Worm (Caenorhabditis elegans) whole organism, late embryonic: ENCODE results near the gene flp-27.

ENCODE experiments used
- C38D4.7 ChIP-seq: fragments of 200-800 bp; sonication (Bioruptor generic); optimal IDR thresholded peaks from 2 replicates; lab custom pipeline; 2018; ENCODE audit warnings: mild to moderate bottlenecking, missing genetic modification characterization, moderate library complexity, missing compliant biosample characterization
- F13H6.1 ChIP-seq: sonication (generic microtip); optimal IDR thresholded peaks from 2 replicates; lab custom pipeline; 2016; ENCODE audit warnings: missing genetic modification characterization, missing compliant biosample characterization
- T23F11.4 ChIP-seq: fragments of 200-800 bp; sonication (Bioruptor generic); optimal IDR thresholded peaks from 2 replicates; lab custom pipeline; 2018; ENCODE audit warnings: mild to moderate bottlenecking, missing genetic modification characterization, missing compliant biosample characterization
- ahr-1 ChIP-seq: sonication (generic microtip); optimal IDR thresholded peaks from 2 replicates; lab custom pipeline; 2016; ENCODE audit warnings: missing genetic modification characterization, missing compliant biosample characterization
- ama-1 ChIP-seq: fragments of 150-350 bp; optimal IDR thresholded peaks from 2 replicates; lab custom pipeline; 2014
- ceh-22 ChIP-seq: sonication (generic microtip); optimal IDR thresholded peaks from 2 replicates; lab custom pipeline; 2017; ENCODE audit warnings: missing biosample characterization, missing genetic modification characterization
- ceh-31 ChIP-seq: sonication (generic microtip); optimal IDR thresholded peaks from 2 replicates; lab custom pipeline; 2016; ENCODE audit warnings: missing genetic modification characterization, missing compliant biosample characterization
- ceh-34 ChIP-seq: sonication (generic microtip); optimal IDR thresholded peaks from 2 replicates; lab custom pipeline; 2016; ENCODE audit warnings: mild to moderate bottlenecking, missing genetic modification characterization, missing compliant biosample characterization
- ceh-45 ChIP-seq: fragments of 200-800 bp; sonication (Bioruptor generic); IDR thresholded peaks from 2 replicates; pipeline ENCODE4 v1.3.6; 2022; ENCODE audit warnings: missing genetic modification reagents, missing genetic modification characterization, missing compliant biosample characterization
- ceh-48 ChIP-seq: sonication (generic microtip); optimal IDR thresholded peaks from 2 replicates; lab custom pipeline; 2016; ENCODE audit warnings: missing genetic modification characterization, inconsistent platforms, missing compliant biosample characterization
- ceh-6 ChIP-seq: fragments of 200-800 bp; sonication (Bioruptor generic); optimal IDR thresholded peaks from 2 replicates; lab custom pipeline; 2018; ENCODE audit warnings: mild to moderate bottlenecking, missing genetic modification characterization, missing compliant biosample characterization
- ceh-9 ChIP-seq: sonication (generic microtip); optimal IDR thresholded peaks from 2 replicates; lab custom pipeline; 2016; ENCODE audit warnings: mild to moderate bottlenecking, missing genetic modification characterization, inconsistent platforms, missing compliant biosample characterization
- che-1 ChIP-seq: sonication (generic microtip); optimal IDR thresholded peaks from 2 replicates; lab custom pipeline; 2016; ENCODE audit warnings: mild to moderate bottlenecking, missing genetic modification characterization, missing compliant biosample characterization
- dmd-4 ChIP-seq: sonication (generic microtip); optimal IDR thresholded peaks from 2 replicates; lab custom pipeline; 2016; ENCODE audit warnings: borderline replicate concordance, missing genetic modification characterization, missing compliant biosample characterization
- elt-4 ChIP-seq: sonication (generic microtip); optimal IDR thresholded peaks from 2 replicates; lab custom pipeline; 2016; ENCODE audit warnings: missing genetic modification characterization, missing compliant biosample characterization
- ets-4 ChIP-seq: sonication (generic microtip); optimal IDR thresholded peaks from 2 replicates; lab custom pipeline; 2016; ENCODE audit warnings: missing genetic modification characterization, missing compliant biosample characterization
- eyg-1 ChIP-seq: sonication (generic microtip); optimal IDR thresholded peaks from 2 replicates; lab custom pipeline; 2016; ENCODE audit warnings: missing genotype, missing genetic modification characterization, missing compliant biosample characterization
- fax-1 ChIP-seq: sonication (generic microtip); optimal IDR thresholded peaks from 2 replicates; lab custom pipeline; 2016; ENCODE audit warnings: missing genotype, missing genetic modification characterization, missing compliant biosample characterization
- fkh-10 ChIP-seq: fragments of 150-350 bp; optimal IDR thresholded peaks from 2 replicates; lab custom pipeline; 2014; ENCODE audit warnings: missing biosample characterization, missing genetic modification reagents, missing genetic modification characterization
- fkh-6 ChIP-seq: sonication (generic microtip); optimal IDR thresholded peaks from 2 replicates; lab custom pipeline; 2016; ENCODE audit warnings: missing genetic modification characterization, missing compliant biosample characterization
- gmeb-2 ChIP-seq: sonication (generic microtip); optimal IDR thresholded peaks from 2 replicates; lab custom pipeline; 2016; ENCODE audit warnings: missing genetic modification characterization, inconsistent platforms, missing compliant biosample characterization
- hlh-15 ChIP-seq: sonication (generic microtip); optimal IDR thresholded peaks from 2 replicates; lab custom pipeline; 2016; ENCODE audit warnings: missing genetic modification characterization, missing compliant biosample characterization
- hlh-30 ChIP-seq: sonication (generic microtip); optimal IDR thresholded peaks from 2 replicates; lab custom pipeline; 2017; ENCODE audit warnings: antibody characterized with exemption, missing genetic modification characterization, missing compliant biosample characterization; ENCODE audit not compliant: insufficient read depth
- hlh-6 ChIP-seq: sonication (generic microtip); optimal IDR thresholded peaks from 2 replicates; lab custom pipeline; 2016; ENCODE audit warnings: missing genotype, missing genetic modification characterization, missing compliant biosample characterization
- hlh-8 ChIP-seq: sonication (generic microtip); optimal IDR thresholded peaks from 2 replicates; lab custom pipeline; 2016; ENCODE audit warnings: missing genotype, missing genetic modification characterization, missing compliant biosample characterization
- lin-11 ChIP-seq: fragments of 200-800 bp; sonication (Bioruptor generic); optimal IDR thresholded peaks from 2 replicates; lab custom pipeline; 2018; ENCODE audit warnings: mild to moderate bottlenecking, missing genetic modification characterization, missing compliant biosample characterization
- madf-2 ChIP-seq: sonication (generic microtip); optimal IDR thresholded peaks from 2 replicates; lab custom pipeline; 2017; ENCODE audit warnings: missing genetic modification characterization, missing compliant biosample characterization
- mec-3 ChIP-seq: sonication (generic microtip); optimal IDR thresholded peaks from 2 replicates; lab custom pipeline; 2016; ENCODE audit warnings: borderline replicate concordance, missing genetic modification characterization, missing compliant biosample characterization
- nfya-1 ChIP-seq: sonication (generic microtip); optimal IDR thresholded peaks from 2 replicates; lab custom pipeline; 2017; ENCODE audit warnings: missing genetic modification characterization, mild to moderate bottlenecking, missing compliant biosample characterization, antibody characterized with exemption, moderate library complexity
- nhr-232 ChIP-seq: sonication (generic microtip); optimal IDR thresholded peaks from 2 replicates; lab custom pipeline; 2016; ENCODE audit warnings: missing genetic modification characterization, missing compliant biosample characterization
- npax-4 ChIP-seq: sonication (generic microtip); optimal IDR thresholded peaks from 2 replicates; lab custom pipeline; 2016; ENCODE audit warnings: missing genetic modification characterization, missing compliant biosample characterization
- odd-2 ChIP-seq: sonication (generic microtip); optimal IDR thresholded peaks from 2 replicates; lab custom pipeline; 2017; ENCODE audit warnings: antibody characterized with exemption, mild to moderate bottlenecking, missing genetic modification characterization, missing compliant biosample characterization
- pat-9 ChIP-seq: fragments of 200-800 bp; sonication (Bioruptor generic); optimal IDR thresholded peaks from 2 replicates; lab custom pipeline; 2018; ENCODE audit warnings: mild to moderate bottlenecking, missing genetic modification characterization, moderate library complexity, missing compliant biosample characterization
- pax-1 ChIP-seq: fragments of 150-350 bp; optimal IDR thresholded peaks from 2 replicates; lab custom pipeline; 2014; ENCODE audit warnings: missing biosample characterization, missing genetic modification characterization
- pha-2 ChIP-seq: sonication (generic microtip); optimal IDR thresholded peaks from 2 replicates; lab custom pipeline; 2017; ENCODE audit warnings: mild to moderate bottlenecking, missing genetic modification characterization, missing compliant biosample characterization
- pqm-1 ChIP-seq: sonication (generic microtip); optimal IDR thresholded peaks from 2 replicates; lab custom pipeline; 2016; ENCODE audit warnings: missing genetic modification characterization, missing compliant biosample characterization
- pros-1 ChIP-seq: fragments of 150-350 bp; optimal IDR thresholded peaks from 2 replicates; lab custom pipeline; 2014; ENCODE audit warnings: missing biosample characterization, missing genetic modification reagents, missing genetic modification characterization
- rnt-1 ChIP-seq: sonication (generic microtip); optimal IDR thresholded peaks from 2 replicates; lab custom pipeline; 2016; ENCODE audit warnings: missing genetic modification characterization, missing compliant biosample characterization
- sox-2 ChIP-seq: fragments of 200-800 bp; sonication (Bioruptor generic); IDR thresholded peaks from 2 replicates; pipeline ENCODE4 v1.3.6; 2022; ENCODE audit warnings: missing genetic modification reagents, missing genetic modification characterization, missing compliant biosample characterization
- sox-4 ChIP-seq: sonication (generic microtip); optimal IDR thresholded peaks from 2 replicates; lab custom pipeline; 2017; ENCODE audit warnings: mild to moderate bottlenecking, missing genetic modification characterization, inconsistent platforms, missing compliant biosample characterization
- tbx-2 ChIP-seq: sonication (generic microtip); optimal IDR thresholded peaks from 2 replicates; lab custom pipeline; 2016; ENCODE audit warnings: missing genetic modification characterization, missing compliant biosample characterization
- tbx-7 ChIP-seq: sonication (generic microtip); optimal IDR thresholded peaks from 2 replicates; lab custom pipeline; 2016; ENCODE audit warnings: missing genotype, missing genetic modification characterization, missing compliant biosample characterization
- ttx-3 ChIP-seq: sonication (generic microtip); optimal IDR thresholded peaks from 2 replicates; lab custom pipeline; 2016; ENCODE audit warnings: missing genetic modification reagents, missing genetic modification characterization, missing compliant biosample characterization
- unc-42 ChIP-seq: sonication (generic microtip); optimal IDR thresholded peaks from 2 replicates; lab custom pipeline; 2016; ENCODE audit warnings: missing genotype, missing genetic modification characterization, missing compliant biosample characterization
- unc-86 ChIP-seq: sonication (generic microtip); optimal IDR thresholded peaks from 2 replicates; lab custom pipeline; 2016; ENCODE audit warnings: missing genetic modification characterization, missing compliant biosample characterization
- zip-5 ChIP-seq: sonication (generic microtip); optimal IDR thresholded peaks from 2 replicates; lab custom pipeline; 2016; ENCODE audit warnings: missing genetic modification characterization, missing compliant biosample characterization

The flp-27 gene

DNA sequence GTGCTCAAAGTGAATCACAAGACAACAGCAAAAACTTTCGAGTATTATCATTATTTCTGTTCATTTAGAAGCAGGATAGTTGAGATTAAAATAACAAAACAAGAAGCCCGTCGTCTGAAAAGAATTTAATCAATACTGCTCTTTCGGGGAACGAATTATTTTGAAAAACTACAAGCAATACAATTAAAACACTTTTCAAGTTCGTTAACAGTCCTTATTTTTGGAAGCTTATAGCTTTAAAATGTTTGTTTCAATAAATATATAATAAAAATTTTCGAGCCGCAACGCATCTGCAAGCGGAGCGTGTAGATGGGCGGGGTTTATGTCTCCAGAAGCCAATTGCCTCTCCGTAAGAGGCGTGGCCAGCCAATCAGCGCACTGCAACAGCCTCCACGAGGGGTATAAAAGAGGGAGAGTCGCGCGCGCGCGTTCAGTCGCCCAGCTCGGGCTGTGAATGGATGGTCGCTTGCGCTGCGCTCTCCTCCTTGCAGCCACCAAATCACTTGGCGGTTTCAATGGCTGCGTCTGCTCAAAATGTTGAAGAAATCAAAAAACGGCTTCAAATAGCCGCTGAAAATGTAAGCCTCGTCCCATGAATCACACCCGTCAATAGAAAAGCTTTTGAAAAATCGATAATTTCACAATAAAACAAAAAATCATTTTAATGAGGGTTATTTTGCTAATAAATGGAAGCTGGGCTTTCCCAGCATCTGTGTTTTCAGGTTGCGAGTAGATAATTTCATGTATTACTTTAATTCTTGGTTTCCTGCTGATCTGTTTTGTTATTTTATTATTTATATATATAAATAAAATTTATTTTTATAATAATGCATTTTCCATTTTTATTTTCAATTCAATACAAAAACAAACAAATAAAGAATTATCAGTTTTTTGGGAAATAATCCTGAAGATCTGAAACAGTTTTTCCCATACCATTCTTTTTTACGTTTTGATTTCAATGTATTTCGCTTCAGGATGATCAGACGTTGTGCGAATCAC is 19.8 kb upstream of the flp-27 start, which contains the start of the genes ift-43 and mdt-26 (continued):
- peak; percentile 14 for TF ChIP-seq che-1 (tag; lab: Kevin White, UChicago)
- peak; percentile 33 for TF ChIP-seq ceh-6
- TF ChIP-seq sox-2 (GFP tag; lab: Robert Waterston, UW): peak; percentile 17; the same call in 1 of the 2 replicates
- TF ChIP-seq fkh-10 (GFP tag; lab: Kevin White, UChicago): no peak
- no peak for TF ChIP-seq fax-1 (tag; lab: Kevin White, UChicago)
- no peak for TF ChIP-seq hlh-8
- TF ChIP-seq lin-11 (tag; lab: Kevin White, UChicago): peak; percentile 55
- peak; percentile 52 for TF ChIP-seq hlh-30 (tag; lab: Kevin White, UChicago)
- no peak for TF ChIP-seq unc-86
- TF ChIP-seq F13H6.1: no peak
- peak; percentile 98 for TF ChIP-seq ama-1
- peak; percentile 37 for TF ChIP-seq pax-1 (tag; lab: Kevin White, UChicago)
- peak; percentile 16 for TF ChIP-seq ttx-3
- TF ChIP-seq ceh-45 (GFP tag; lab: Robert Waterston, UW): peak; percentile 58; the same call in 1 of the 2 replicates
- TF ChIP-seq hlh-15 (tag; lab: Kevin White, UChicago): no peak
- peak; percentile 57 for TF ChIP-seq rnt-1 (tag; lab: Kevin White, UChicago)
- peak; percentile 78 for TF ChIP-seq ceh-31 (tag; lab: Kevin White, UChicago)
- no peak for TF ChIP-seq T23F11.4 (GFP tag; lab: Kevin White, UChicago)
- TF ChIP-seq unc-42 (tag; lab: Kevin White, UChicago): peak; percentile 58
- TF ChIP-seq eyg-1 (tag; lab: Kevin White, UChicago): no peak
- TF ChIP-seq C38D4.7 (GFP tag; lab: Kevin White, UChicago): no peak
- TF ChIP-seq elt-4 (tag; lab: Kevin White, UChicago): no peak
- peak; percentile 56 for TF ChIP-seq fkh-6
- peak; percentile 53 for TF ChIP-seq ceh-22 (tag; lab: Kevin White, UChicago)
- TF ChIP-seq mec-3: no peak
- TF ChIP-seq pros-1 (tag; lab: Kevin White, UChicago): peak; percentile 55
- no peak for TF ChIP-seq dmd-4 (tag; lab: Kevin White, UChicago)
- TF ChIP-seq gmeb-2: peak; percentile 59
- TF ChIP-seq madf-2 (tag; lab: Kevin White, UChicago): peak; percentile 55
- TF ChIP-seq pat-9 (tag; lab: Kevin White, UChicago): peak; percentile 14
- no peak for TF ChIP-seq pqm-1 (tag; lab: Kevin White, UChicago)
- peak; percentile 17 for TF ChIP-seq nhr-232 (tag; lab: Kevin White, UChicago)
- TF ChIP-seq, all 69 proteins: peak for 37

DNA sequence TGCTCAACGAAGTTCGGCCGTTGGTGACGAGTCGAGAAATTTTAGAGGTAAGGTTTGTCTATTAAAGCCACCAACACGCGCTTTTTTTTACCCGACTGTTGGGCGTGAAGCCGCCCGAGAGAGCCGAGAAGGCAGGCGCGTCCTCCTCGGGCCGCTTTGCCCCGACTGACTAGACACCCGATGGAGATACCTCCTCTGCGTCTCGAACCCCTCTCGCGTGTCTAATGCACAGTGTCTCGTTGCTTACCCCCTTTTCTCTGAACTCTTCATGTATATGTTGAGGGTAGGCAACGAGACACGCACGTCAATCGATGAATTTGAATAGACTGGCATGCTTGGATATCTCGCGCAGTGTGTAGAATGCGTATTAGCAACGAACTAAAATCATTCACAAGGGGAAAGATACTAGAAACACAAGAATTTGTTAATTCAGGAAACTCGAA is 19.0 kb upstream of the flp-27 start:
- peak; percentile 90 for TF ChIP-seq ceh-34
- TF ChIP-seq T23F11.4 (GFP tag; lab: Kevin White, UChicago): peak; percentile 87
- TF ChIP-seq ahr-1: peak; percentile 55
- TF ChIP-seq sox-4 (tag; lab: Kevin White, UChicago): peak; percentile 83
- TF ChIP-seq ceh-45 (GFP tag; lab: Robert Waterston, UW): peak; percentile 87
- peak; percentile 68 for TF ChIP-seq ceh-22 (tag; lab: Kevin White, UChicago)
- TF ChIP-seq pha-2 (tag; lab: Kevin White, UChicago): no peak
- no peak for TF ChIP-seq zip-5 (tag; lab: Kevin White, UChicago)
- peak; percentile 85 for TF ChIP-seq pat-9 (tag; lab: Kevin White, UChicago)
- peak; percentile 61 for TF ChIP-seq dmd-4 (tag; lab: Kevin White, UChicago)
- no peak for TF ChIP-seq fkh-10 (GFP tag; lab: Kevin White, UChicago)
- peak; percentile 30 for TF ChIP-seq fax-1 (tag; lab: Kevin White, UChicago)
- TF ChIP-seq npax-4 (tag; lab: Kevin White, UChicago): no peak
- peak; percentile 73 for TF ChIP-seq C38D4.7 (GFP tag; lab: Kevin White, UChicago)
- no peak for TF ChIP-seq odd-2 (tag; lab: Kevin White, UChicago)
- TF ChIP-seq unc-42 (tag; lab: Kevin White, UChicago): peak; percentile 36
- peak; percentile 70 for TF ChIP-seq gmeb-2
- TF ChIP-seq hlh-15 (tag; lab: Kevin White, UChicago): no peak
- TF ChIP-seq hlh-6 (tag; lab: Kevin White, UChicago): peak; percentile 22
- TF ChIP-seq unc-86: peak; percentile 72
- TF ChIP-seq tbx-7 (tag; lab: Kevin White, UChicago): peak; percentile 23
- peak; percentile 63 for TF ChIP-seq che-1 (tag; lab: Kevin White, UChicago)
- peak; percentile 5 for TF ChIP-seq pax-1 (tag; lab: Kevin White, UChicago)
- peak; percentile 55 for TF ChIP-seq hlh-30 (tag; lab: Kevin White, UChicago)
- TF ChIP-seq ceh-9 (tag; lab: Kevin White, UChicago): no peak
- peak; percentile 74 for TF ChIP-seq ceh-48
- peak; percentile 85 for TF ChIP-seq tbx-2 (tag; lab: Kevin White, UChicago)
- peak; percentile 43 for TF ChIP-seq ets-4 (tag; lab: Kevin White, UChicago)
- TF ChIP-seq sox-2 (GFP tag; lab: Robert Waterston, UW): peak; percentile 52; the same call in 1 of the 2 replicates
- peak; percentile 97 for TF ChIP-seq nfya-1 (tag; lab: Kevin White, UChicago)
- TF ChIP-seq ama-1: peak; percentile 98
- no peak for TF ChIP-seq fkh-6
